Fruit fly (Drosophila melanogaster) whole organism, wandering third instar larva: ENCODE data around the gene Pat1.

Experiments
- Abd-B ChIP-seq: fragments of >200 bp; optimal IDR thresholded peaks from 2 replicates; lab custom pipeline; 2017; ENCODE audit warnings: missing biosample characterization, missing genetic modification characterization
- CG32264 ChIP-seq: fragments of 200-800 bp; sonication (Bioruptor generic); optimal IDR thresholded peaks from 2 replicates; lab custom pipeline; 2016; ENCODE audit warnings: missing biosample characterization, missing genetic modification characterization
- CG9705 ChIP-seq: fragments of 200-800 bp; sonication (Bioruptor generic); optimal IDR thresholded peaks from 2 replicates; lab custom pipeline; 2018; ENCODE audit warnings: missing biosample characterization, mild to moderate bottlenecking, missing genetic modification characterization
- CrebA ChIP-seq: fragments of 200-800 bp; sonication (Bioruptor generic); optimal IDR thresholded peaks from 2 replicates; lab custom pipeline; 2016; ENCODE audit warnings: missing biosample characterization, mild to moderate bottlenecking, missing genetic modification characterization, borderline replicate concordance
- Dfd ChIP-seq: fragments of >200 bp; optimal IDR thresholded peaks from 2 replicates; lab custom pipeline; 2017; ENCODE audit warnings: missing biosample characterization, missing genetic modification characterization
- Dif ChIP-seq: fragments of 200-275, 200-300 bp; sonication (Bioruptor generic); optimal IDR thresholded peaks from 2 replicates; lab custom pipeline; 2018; ENCODE audit warnings: missing biosample characterization, missing genetic modification characterization; ENCODE audit not compliant: partially characterized antibody
- GATAd ChIP-seq: sonication (Bioruptor generic); optimal IDR thresholded peaks from 2 replicates; lab custom pipeline; 2016; ENCODE audit warnings: missing biosample characterization, missing genetic modification characterization
- HLH106 ChIP-seq: fragments of 200-800 bp; optimal IDR thresholded peaks from 3 replicates; lab custom pipeline; 2019; ENCODE audit warnings: missing biosample characterization, mild to moderate bottlenecking, missing genetic modification characterization, moderate library complexity
- Hnf4 ChIP-seq: fragments of 200-800 bp; sonication (Bioruptor generic); optimal IDR thresholded peaks from 2 replicates; lab custom pipeline; 2016; ENCODE audit warnings: missing biosample characterization, mild to moderate bottlenecking, missing genetic modification characterization
- Hr78 ChIP-seq: fragments of >200 bp; optimal IDR thresholded peaks from 2 replicates; lab custom pipeline; 2017; ENCODE audit warnings: missing biosample characterization, missing genetic modification characterization
- Hr83 ChIP-seq: fragments of 200-300 bp; sonication (Bioruptor generic); optimal IDR thresholded peaks from 2 replicates; lab custom pipeline; 2016; ENCODE audit warnings: missing biosample characterization, mild to moderate bottlenecking, missing genetic modification characterization, moderate library complexity; ENCODE audit not compliant: poor library complexity, severe bottlenecking
- Jra ChIP-seq: sonication (Bioruptor generic); optimal IDR thresholded peaks from 2 replicates; lab custom pipeline; 2016; ENCODE audit warnings: missing biosample characterization, missing genetic modification characterization
- Mio ChIP-seq: sonication (Bioruptor generic); optimal IDR thresholded peaks from 2 replicates; lab custom pipeline; 2016; ENCODE audit warnings: missing biosample characterization, missing genetic modification characterization
- Myc ChIP-seq: fragments of >200 bp; optimal IDR thresholded peaks from 2 replicates; lab custom pipeline; 2017
- N ChIP-seq: fragments of >200 bp; optimal IDR thresholded peaks from 2 replicates; lab custom pipeline; 2018; ENCODE audit warnings: missing biosample characterization, missing external identifiers, missing genetic modification characterization
- OdsH ChIP-seq: fragments of 200-800 bp; sonication (Bioruptor generic); optimal IDR thresholded peaks from 2 replicates; lab custom pipeline; 2016; ENCODE audit warnings: missing biosample characterization, mild to moderate bottlenecking, missing genetic modification characterization
- Rel ChIP-seq, 2 experiments: fragments of 200-800 bp; sonication (Bioruptor generic) in 1 of 2; optimal IDR thresholded peaks; 2 replicates in 1 of 2; 3 replicates in 1 of 2; lab custom pipeline; 2016 to 2019; ENCODE audit warnings: mild to moderate bottlenecking in 2 of 2, missing biosample characterization in 2 of 2, missing genetic modification characterization in 2 of 2, moderate library complexity in 1 of 2
- Sp1 ChIP-seq: fragments of 200-800 bp; sonication (Bioruptor generic); optimal IDR thresholded peaks from 3 replicates; lab custom pipeline; 2019; ENCODE audit warnings: missing biosample characterization, mild to moderate bottlenecking, missing genetic modification characterization, moderate library complexity
- Vsx2 ChIP-seq: fragments of 200-300, 225-300 bp; sonication (Bioruptor generic); optimal IDR thresholded peaks from 2 replicates; lab custom pipeline; 2018; ENCODE audit warnings: missing biosample characterization, missing genetic modification characterization; ENCODE audit not compliant: partially characterized antibody
- br ChIP-seq: fragments of 200-800 bp; sonication (Bioruptor generic); optimal IDR thresholded peaks from 2 replicates; lab custom pipeline; 2016; ENCODE audit warnings: missing biosample characterization, missing genetic modification characterization
- brk ChIP-seq: fragments of 200-800 bp; sonication (Bioruptor generic); optimal IDR thresholded peaks from 2 replicates; lab custom pipeline; 2016; ENCODE audit warnings: missing biosample characterization, mild to moderate bottlenecking, missing genetic modification characterization
- dl ChIP-seq, 2 experiments: fragments of 175-275, 200-275 bp in 1 of 2; fragments of 200-275 bp in 1 of 2; sonication (Bioruptor generic); optimal IDR thresholded peaks; lab custom pipeline; 2018; ENCODE audit warnings: mild to moderate bottlenecking in 2 of 2, missing biosample characterization in 2 of 2, missing genetic modification characterization in 2 of 2, moderate library complexity in 2 of 2; ENCODE audit not compliant: partially characterized antibody in 2 of 2, insufficient read depth in 1 of 2
- dmrt93B ChIP-seq: fragments of 200-800 bp; sonication (Bioruptor generic); optimal IDR thresholded peaks from 2 replicates; lab custom pipeline; 2018; ENCODE audit warnings: missing biosample characterization, mild to moderate bottlenecking, missing genetic modification characterization
- dsf ChIP-seq: sonication (Bioruptor generic); optimal IDR thresholded peaks from 2 replicates; lab custom pipeline; 2016; ENCODE audit warnings: missing biosample characterization, missing genetic modification characterization, borderline replicate concordance
- ey ChIP-seq: fragments of 200-800 bp; sonication (Bioruptor generic); optimal IDR thresholded peaks from 2 replicates; lab custom pipeline; 2016; ENCODE audit warnings: missing biosample characterization, missing genetic modification characterization
- foxo ChIP-seq, 2 experiments: fragments of 200-800 bp; sonication (Bioruptor generic); optimal IDR thresholded peaks; 2 replicates in 1 of 2; 3 replicates in 1 of 2; lab custom pipeline; 2016 to 2017; ENCODE audit warnings: missing biosample characterization in 2 of 2, missing genetic modification characterization in 2 of 2
- fru ChIP-seq: fragments of 200-800 bp; sonication (Bioruptor generic); optimal IDR thresholded peaks from 3 replicates; lab custom pipeline; 2016; ENCODE audit warnings: missing biosample characterization, mild to moderate bottlenecking, missing genetic modification characterization
- h ChIP-seq: fragments of 200-800 bp; sonication (Bioruptor generic); optimal IDR thresholded peaks from 3 replicates; lab custom pipeline; 2016; ENCODE audit warnings: missing biosample characterization, mild to moderate bottlenecking, missing genetic modification characterization
- jim ChIP-seq: fragments of 175-275, 200-325 bp; sonication (Bioruptor generic); optimal IDR thresholded peaks from 2 replicates; lab custom pipeline; 2016; ENCODE audit warnings: missing biosample characterization, mild to moderate bottlenecking, missing genetic modification characterization
- lola ChIP-seq: fragments of >200 bp; optimal IDR thresholded peaks from 2 replicates; lab custom pipeline; 2017; ENCODE audit warnings: missing biosample characterization, missing genetic modification characterization
- pan ChIP-seq: fragments of >200 bp; optimal IDR thresholded peaks from 2 replicates; lab custom pipeline; 2017
- psq ChIP-seq: fragments of 200-800 bp; sonication (Bioruptor generic); optimal IDR thresholded peaks from 3 replicates; lab custom pipeline; 2017; ENCODE audit warnings: missing biosample characterization, mild to moderate bottlenecking, missing genetic modification characterization, moderate library complexity
- rgr ChIP-seq: fragments of 200-800 bp; sonication (Bioruptor generic); optimal IDR thresholded peaks from 3 replicates; lab custom pipeline; 2016; ENCODE audit warnings: missing biosample characterization, mild to moderate bottlenecking, missing genetic modification characterization
- sage ChIP-seq: fragments of 200-800 bp; sonication (Bioruptor generic); optimal IDR thresholded peaks from 2 replicates; lab custom pipeline; 2016; ENCODE audit warnings: missing biosample characterization, mild to moderate bottlenecking, missing genetic modification characterization
- sv ChIP-seq: fragments of 200-800 bp; sonication (Bioruptor generic); optimal IDR thresholded peaks from 3 replicates; lab custom pipeline; 2016; ENCODE audit warnings: missing biosample characterization, missing genetic modification characterization
- tai ChIP-seq: sonication (Bioruptor generic); optimal IDR thresholded peaks from 2 replicates; lab custom pipeline; 2016; ENCODE audit warnings: missing biosample characterization, missing genetic modification characterization
- usp ChIP-seq: fragments of >200 bp; optimal IDR thresholded peaks from 2 replicates; lab custom pipeline; 2017; ENCODE audit warnings: missing biosample characterization, missing genetic modification characterization
- woc ChIP-seq: sonication (Bioruptor generic); optimal IDR thresholded peaks from 2 replicates; lab custom pipeline; 2016; ENCODE audit warnings: missing biosample characterization, mild to moderate bottlenecking, missing genetic modification characterization

Gene Pat1

dm6 chrX:6617372-6617771 lies 26.8 kb downstream of the Pat1 start:
- TF ChIP-seq h (GFP tag; lab: Kevin White, UChicago) (no peak), Mio (GFP tag; lab: Kevin White, UChicago) (no peak)
- TF ChIP-seq, all 38 proteins: peak for 0

- TF ChIP-seq sv (GFP tag; lab: Kevin White, UChicago) (peak; percentile 18), ey (GFP tag; lab: Kevin White, UChicago) (no peak)
Measured at dm6 chrX:6621566-6622006, 31.0 kb downstream of the Pat1 start.

- TF ChIP-seq Dif (GFP tag; lab: Kevin White, UChicago), result no peak
- peak; percentile 79 for TF ChIP-seq sage
- no peak for TF ChIP-seq Hr78
- TF ChIP-seq dl (GFP tag; optimal IDR thresholded peaks at IDR 0.05; lab: Kevin White, UChicago; ENCODE audit: insufficient read depth in 1 of 2, partially characterized antibody in 2 of 2), result peak in 1 of 2 experiments; percentile 3
- TF ChIP-seq rgr (GFP tag; lab: Kevin White, UChicago), result peak; percentile 86
- TF ChIP-seq CrebA (GFP tag; lab: Kevin White, UChicago), result no peak
- no peak for TF ChIP-seq Abd-B (GFP tag; lab: Kevin White, UChicago)
- no peak for TF ChIP-seq dsf (GFP tag; lab: Kevin White, UChicago)
- no peak for TF ChIP-seq N (GFP tag; lab: Kevin White, UChicago)
- TF ChIP-seq ey (GFP tag; lab: Kevin White, UChicago), result peak; percentile 84
- TF ChIP-seq Mio (GFP tag; lab: Kevin White, UChicago), result no peak
- TF ChIP-seq Rel (GFP tag; optimal IDR thresholded peaks at IDR 0.05; lab: Kevin White, UChicago), result peak; percentile 28
- peak; percentile 48 for TF ChIP-seq Rel (tag; optimal IDR thresholded peaks at IDR 0.05; lab: Kevin White, UChicago)
- TF ChIP-seq usp (GFP tag; lab: Kevin White, UChicago), result no peak
- TF ChIP-seq fru (GFP tag; lab: Kevin White, UChicago), result peak; percentile 81
- TF ChIP-seq Myc (lab: Kevin White, UChicago), result no peak
- TF ChIP-seq CG9705 (GFP tag; lab: Kevin White, UChicago), result peak; percentile 64
- no peak for TF ChIP-seq pan (lab: Kevin White, UChicago)
- no peak for TF ChIP-seq Vsx2 (GFP tag; lab: Kevin White, UChicago)
- TF ChIP-seq OdsH (GFP tag; lab: Kevin White, UChicago), result peak; percentile 90
- TF ChIP-seq sv (GFP tag; lab: Kevin White, UChicago), result no peak
- TF ChIP-seq GATAd (GFP tag; lab: Kevin White, UChicago), result no peak
- peak; percentile 72 for TF ChIP-seq br (GFP tag; lab: Kevin White, UChicago)
- TF ChIP-seq CG32264, result peak; percentile 61
- TF ChIP-seq HLH106 (tag; lab: Kevin White, UChicago), result peak; percentile 90
- no peak for TF ChIP-seq Dfd (GFP tag; lab: Kevin White, UChicago)
- peak; percentile 84 for TF ChIP-seq brk
- peak; percentile 73 for TF ChIP-seq tai (GFP tag; lab: Kevin White, UChicago)
- TF ChIP-seq Jra (GFP tag; lab: Kevin White, UChicago), result peak; percentile 55
- TF ChIP-seq Sp1 (GFP tag; lab: Kevin White, UChicago), result peak; percentile 89
- peak; percentile 83 for TF ChIP-seq Hnf4 (GFP tag; lab: Kevin White, UChicago)
- peak in 1 of 2 experiments; percentile 87 for TF ChIP-seq foxo (GFP tag; optimal IDR thresholded peaks at IDR 0.05; lab: Kevin White, UChicago)
- peak; percentile 89 for TF ChIP-seq woc (GFP tag; lab: Kevin White, UChicago)
- no peak for TF ChIP-seq Hr83 (GFP tag; lab: Kevin White, UChicago)
- TF ChIP-seq psq (GFP tag; lab: Kevin White, UChicago), result peak; percentile 82
- peak; percentile 87 for TF ChIP-seq h (GFP tag; lab: Kevin White, UChicago)
- no peak for TF ChIP-seq jim
- TF ChIP-seq lola, result no peak
- TF ChIP-seq dmrt93B (GFP tag; lab: Kevin White, UChicago), result peak; percentile 71
Measured at dm6 chrX:6624006-6624745, 33.6 kb downstream of the Pat1 start.
